Fruit fly (Drosophila melanogaster) whole organism, embryonic: ENCODE measurements around the gene bsk.
A peak's percentile ranks its signal among the peaks of the same experiment; 100 is the strongest.

Source experiments
- Atf-2 ChIP-seq: fragments of 200-800 bp; sonication (Bioruptor generic); optimal IDR thresholded peaks from 2 replicates; lab custom pipeline; 2016; ENCODE audit warnings: missing biosample characterization, missing genetic modification characterization
- CG10267 ChIP-seq: fragments of 200-800 bp; sonication (Bioruptor generic); optimal IDR thresholded peaks from 2 replicates; lab custom pipeline; 2018; ENCODE audit warnings: missing biosample characterization, mild to moderate bottlenecking, missing genetic modification characterization, moderate library complexity
- CG11093 ChIP-seq: fragments of 200-800 bp; sonication (Bioruptor generic); IDR thresholded peaks from 3 replicates; pipeline ENCODE4 v1.3.6; 2022; ENCODE audit warnings: missing biosample characterization, missing genetic modification characterization
- CG11560 ChIP-seq: fragments of 200-800 bp; sonication (Bioruptor generic); IDR thresholded peaks from 3 replicates; pipeline ENCODE4 v1.3.6; 2022; ENCODE audit warnings: missing biosample characterization, missing genetic modification characterization
- CG12104 ChIP-seq: fragments of 200-800 bp; sonication (Bioruptor generic); optimal IDR thresholded peaks from 3 replicates; lab custom pipeline; 2016; ENCODE audit warnings: missing biosample characterization, missing genetic modification characterization
- CG12769 ChIP-seq: fragments of 200-800 bp; sonication (Bioruptor generic); optimal IDR thresholded peaks from 2 replicates; lab custom pipeline; 2019; ENCODE audit warnings: missing biosample characterization, mild to moderate bottlenecking, missing genetic modification characterization, moderate library complexity
- CG15696 ChIP-seq: fragments of 200-800 bp; sonication (Bioruptor generic); optimal IDR thresholded peaks from 2 replicates; lab custom pipeline; 2019; ENCODE audit warnings: missing biosample characterization, mild to moderate bottlenecking, missing genetic modification characterization, moderate library complexity
- CG1603 ChIP-seq: fragments of 200-800 bp; sonication (Bioruptor generic); optimal IDR thresholded peaks from 2 replicates; lab custom pipeline; 2019; ENCODE audit warnings: missing biosample characterization, mild to moderate bottlenecking, missing genetic modification characterization, moderate library complexity
- CG16813 ChIP-seq: fragments of 200-800 bp; sonication (Bioruptor generic); IDR thresholded peaks from 3 replicates; pipeline ENCODE4 v1.3.6; 2022; ENCODE audit warnings: missing biosample characterization, missing genetic modification characterization; ENCODE audit not compliant: partially characterized antibody
- CG17568 ChIP-seq: fragments of 200-800 bp; sonication (Bioruptor generic); optimal IDR thresholded peaks from 2 replicates; lab custom pipeline; 2018; ENCODE audit warnings: missing biosample characterization, mild to moderate bottlenecking, missing genetic modification characterization, moderate library complexity
- CG17829 ChIP-seq: fragments of 200-800 bp; optimal IDR thresholded peaks from 2 replicates; lab custom pipeline; 2019; ENCODE audit warnings: missing biosample characterization, mild to moderate bottlenecking, missing genetic modification characterization, moderate library complexity
- CG18011 ChIP-seq: fragments of 200-800 bp; sonication (Bioruptor generic); optimal IDR thresholded peaks from 2 replicates; lab custom pipeline; 2017; ENCODE audit warnings: missing biosample characterization, missing genetic modification characterization, mild to moderate bottlenecking, moderate library complexity, missing genotype
- CG30431 ChIP-seq: fragments of 200-800 bp; sonication (Bioruptor generic); optimal IDR thresholded peaks from 2 replicates; lab custom pipeline; 2017; ENCODE audit warnings: missing biosample characterization, missing genetic modification characterization
- CG3281 ChIP-seq: fragments of 200-800 bp; sonication (Bioruptor generic); optimal IDR thresholded peaks from 3 replicates; lab custom pipeline; 2017; ENCODE audit warnings: missing biosample characterization, mild to moderate bottlenecking, missing genetic modification characterization
- CG4282 ChIP-seq: fragments of 200-800 bp; sonication (Bioruptor generic); optimal IDR thresholded peaks from 2 replicates; lab custom pipeline; 2016; ENCODE audit warnings: missing biosample characterization, missing genetic modification characterization
- CG6654 ChIP-seq: fragments of 200-800 bp; sonication (Bioruptor generic); optimal IDR thresholded peaks from 2 replicates; lab custom pipeline; 2017; ENCODE audit warnings: missing biosample characterization, mild to moderate bottlenecking, missing genetic modification characterization
- CG8359 ChIP-seq: fragments of 200-800 bp; sonication (Bioruptor generic); optimal IDR thresholded peaks from 2 replicates; lab custom pipeline; 2017; ENCODE audit warnings: missing biosample characterization, mild to moderate bottlenecking, missing genetic modification characterization, borderline replicate concordance
- Chrac-16 ChIP-seq: fragments of 200-800 bp; sonication (Bioruptor generic); optimal IDR thresholded peaks from 3 replicates; lab custom pipeline; 2016; ENCODE audit warnings: missing biosample characterization, missing genetic modification characterization
- CrebB ChIP-seq: fragments of 200-800 bp; sonication (Bioruptor generic); optimal IDR thresholded peaks from 3 replicates; lab custom pipeline; 2018; ENCODE audit warnings: missing biosample characterization, mild to moderate bottlenecking, missing genetic modification characterization
- Dbx ChIP-seq: fragments of 200-800 bp; sonication (Bioruptor generic); IDR thresholded peaks from 3 replicates; pipeline ENCODE4 v1.3.6; 2022; ENCODE audit warnings: missing biosample characterization, missing genetic modification characterization
- Dek ChIP-seq: fragments of 200-800 bp; sonication (Bioruptor generic); optimal IDR thresholded peaks from 3 replicates; lab custom pipeline; 2019; ENCODE audit warnings: missing biosample characterization, mild to moderate bottlenecking, missing genetic modification characterization, moderate library complexity
- Doc3 ChIP-seq: fragments of 200-800 bp; sonication (Bioruptor generic); IDR thresholded peaks from 3 replicates; pipeline ENCODE4 v1.3.6; 2022; ENCODE audit warnings: missing biosample characterization, missing genetic modification characterization; ENCODE audit not compliant: partially characterized antibody
- Dref ChIP-seq: fragments of 200-800 bp; sonication (Bioruptor generic); IDR thresholded peaks from 2 replicates; pipeline ENCODE4 v1.3.6; 2022; ENCODE audit warnings: missing biosample characterization, missing genetic modification characterization
- Fer3 ChIP-seq: fragments of 200-800 bp; sonication (Bioruptor generic); optimal IDR thresholded peaks from 2 replicates; lab custom pipeline; 2018; ENCODE audit warnings: missing biosample characterization, mild to moderate bottlenecking, missing genetic modification characterization, moderate library complexity
- HLHmδ ChIP-seq: fragments of 200-800 bp; sonication (Bioruptor generic); optimal IDR thresholded peaks from 2 replicates; lab custom pipeline; 2018; ENCODE audit warnings: missing biosample characterization, mild to moderate bottlenecking, missing genetic modification characterization, moderate library complexity
- Hand ChIP-seq: fragments of 200-800 bp; sonication (Bioruptor generic); optimal IDR thresholded peaks from 2 replicates; lab custom pipeline; 2017; ENCODE audit warnings: mild to moderate bottlenecking, missing biosample characterization, missing genetic modification reagents, missing genetic modification characterization
- Hr39 ChIP-seq: fragments of >200 bp; optimal IDR thresholded peaks from 2 replicates; lab custom pipeline; 2017
- MBD-R2 ChIP-seq: fragments of 200-800 bp; sonication (Bioruptor generic); IDR thresholded peaks from 2 replicates; pipeline ENCODE4 v1.3.6; 2022; ENCODE audit warnings: missing biosample characterization, missing genetic modification characterization
- NFAT ChIP-seq: fragments of 200-800 bp; sonication (Bioruptor generic); IDR thresholded peaks from 2 replicates; pipeline ENCODE4 v1.3.6; 2022; ENCODE audit warnings: missing biosample characterization, missing genetic modification characterization
- NfI ChIP-seq: fragments of 200-800 bp; sonication (Bioruptor generic); optimal IDR thresholded peaks from 3 replicates; lab custom pipeline; 2018; ENCODE audit warnings: missing biosample characterization, mild to moderate bottlenecking, missing genetic modification characterization, moderate library complexity
- Ptx1 ChIP-seq: fragments of 200-800 bp; sonication (Bioruptor generic); IDR thresholded peaks from 2 replicates; pipeline ENCODE4 v1.3.6; 2022; ENCODE audit warnings: missing biosample characterization, missing genetic modification characterization
- Rx ChIP-seq: fragments of 200-800 bp; sonication (Bioruptor generic); IDR thresholded peaks from 2 replicates; pipeline ENCODE4 v1.3.6; 2022; ENCODE audit warnings: missing biosample characterization, missing genetic modification characterization
- TFAM ChIP-seq: fragments of 200-800 bp; sonication (Bioruptor generic); optimal IDR thresholded peaks from 2 replicates; lab custom pipeline; 2017; ENCODE audit warnings: missing biosample characterization, missing genetic modification characterization, inconsistent platforms
- abd-A ChIP-seq: fragments of 200-800 bp; sonication (Bioruptor generic); optimal IDR thresholded peaks from 3 replicates; lab custom pipeline; 2019; ENCODE audit warnings: missing biosample characterization, mild to moderate bottlenecking, missing genetic modification characterization, moderate library complexity
- chinmo ChIP-seq: fragments of 200-800 bp; sonication (Bioruptor generic); IDR thresholded peaks from 4 replicates; pipeline ENCODE4 v1.3.6; 2022; ENCODE audit warnings: missing biosample characterization, missing genetic modification characterization; ENCODE audit not compliant: partially characterized antibody
- crp ChIP-seq, 2 experiments: fragments of 200-800 bp; sonication (Bioruptor generic); optimal IDR thresholded peaks; 2 replicates in 1 of 2; 3 replicates in 1 of 2; lab custom pipeline; 2017; ENCODE audit warnings: missing biosample characterization in 2 of 2, missing genetic modification characterization in 2 of 2, mild to moderate bottlenecking in 1 of 2, moderate library complexity in 1 of 2
- grau ChIP-seq: fragments of 200-800 bp; optimal IDR thresholded peaks from 3 replicates; lab custom pipeline; 2019; ENCODE audit warnings: missing biosample characterization, mild to moderate bottlenecking, missing genetic modification characterization, moderate library complexity
- her ChIP-seq: fragments of 200-800 bp; sonication (Bioruptor generic); optimal IDR thresholded peaks from 2 replicates; lab custom pipeline; 2016; ENCODE audit warnings: missing biosample characterization, missing genetic modification characterization
- nmo ChIP-seq: fragments of 200-800 bp; sonication (Bioruptor generic); optimal IDR thresholded peaks from 2 replicates; lab custom pipeline; 2018; ENCODE audit warnings: missing biosample characterization, mild to moderate bottlenecking, missing genetic modification characterization, moderate library complexity
- peb ChIP-seq: fragments of 200-800 bp; sonication (Bioruptor generic); IDR thresholded peaks from 2 replicates; pipeline ENCODE4 v1.3.6; 2022; ENCODE audit warnings: missing biosample characterization, missing genetic modification characterization
- prd ChIP-seq, 3 experiments: fragments of >200 bp in 2 of 3; fragments of 200-800 bp in 1 of 3; sonication (Bioruptor generic) in 1 of 3; optimal IDR thresholded peaks in 2 of 3; IDR thresholded peaks in 1 of 3; 2 replicates in 2 of 3; 3 replicates in 1 of 3; pipeline versions ENCODE4 v1.3.6 to Lab custom; 2017 to 2022; ENCODE audit warnings: missing biosample characterization in 1 of 3, missing genetic modification characterization in 1 of 3
- psq ChIP-seq: fragments of 200-800 bp; sonication (Bioruptor generic); optimal IDR thresholded peaks from 2 replicates; lab custom pipeline; 2017; ENCODE audit warnings: missing biosample characterization, missing genetic modification characterization
- pzg ChIP-seq: fragments of 200-800 bp; sonication (Bioruptor generic); optimal IDR thresholded peaks from 3 replicates; lab custom pipeline; 2018; ENCODE audit warnings: missing biosample characterization, mild to moderate bottlenecking, missing genetic modification characterization, moderate library complexity
- sqz ChIP-seq: fragments of 200-800 bp; sonication (Bioruptor generic); optimal IDR thresholded peaks from 3 replicates; lab custom pipeline; 2018; ENCODE audit warnings: missing biosample characterization, mild to moderate bottlenecking, missing genetic modification characterization
- tap ChIP-seq: fragments of 200-800 bp; optimal IDR thresholded peaks from 3 replicates; lab custom pipeline; 2019; ENCODE audit warnings: missing biosample characterization, mild to moderate bottlenecking, missing genetic modification characterization, moderate library complexity
- vvl ChIP-seq: fragments of 200-800 bp; sonication (Bioruptor generic); IDR thresholded peaks from 2 replicates; pipeline ENCODE4 v1.3.6; 2022; ENCODE audit warnings: missing biosample characterization, missing genetic modification characterization
- yki ChIP-seq: fragments of >200 bp; optimal IDR thresholded peaks from 3 replicates; lab custom pipeline; 2018
- zfh2 ChIP-seq: fragments of 200-800 bp; sonication (Bioruptor generic); optimal IDR thresholded peaks from 2 replicates; lab custom pipeline; 2016; ENCODE audit warnings: missing biosample characterization, missing genetic modification characterization

bsk gene

DNA sequence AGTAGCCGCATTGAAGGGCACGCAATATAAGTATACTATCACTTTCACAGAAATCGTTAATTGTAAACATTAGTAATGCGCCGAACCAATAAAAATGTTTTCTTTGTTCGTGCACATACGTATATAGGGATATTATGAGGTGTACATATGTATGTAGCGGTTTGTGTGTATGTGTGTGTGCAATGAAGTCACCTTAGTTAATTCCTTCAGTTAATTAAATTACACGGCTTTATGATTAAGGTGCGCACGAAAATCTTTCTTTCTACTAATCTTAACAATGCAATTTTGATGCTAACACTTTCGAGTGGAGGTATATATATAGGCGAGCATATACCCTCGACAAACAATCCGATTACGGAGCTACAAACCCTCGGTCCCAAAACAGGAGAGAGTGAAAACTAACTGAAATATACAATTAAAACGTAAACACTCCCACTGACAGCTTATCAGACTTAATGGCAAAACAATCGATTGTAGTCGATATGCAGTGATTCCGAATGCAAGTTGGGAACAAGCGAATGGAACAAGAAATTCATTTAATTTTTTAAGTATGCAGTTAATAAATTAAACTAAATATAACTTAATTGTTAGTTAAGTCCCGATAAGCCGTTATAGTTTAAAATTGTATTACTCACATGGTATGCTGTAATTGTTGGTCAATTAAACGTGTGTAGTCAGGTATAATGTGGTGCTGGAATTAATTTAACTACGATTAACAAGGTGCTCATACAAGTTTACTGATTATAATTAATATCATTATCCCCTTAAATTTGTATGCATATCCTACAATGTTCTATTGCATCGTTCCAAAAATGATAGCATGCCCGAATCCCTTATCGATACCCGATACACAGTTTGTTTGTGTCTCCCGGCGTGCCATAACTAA lies 29.6 kb downstream of the bsk start, which contains the start of the genes Npc1a and Prosalpha6 (continued):
- no peak for TF ChIP-seq CG15696 (tag; lab: Kevin White, UChicago)
- no peak for TF ChIP-seq MBD-R2
- no peak for TF ChIP-seq prd (optimal IDR thresholded peaks at IDR 0.05; lab: Kevin White, UChicago)
- no peak for TF ChIP-seq prd (GFP tag; IDR thresholded peaks at IDR 0.05; lab: Robert Waterston, UW)
- no peak for TF ChIP-seq CG18011 (GFP tag; lab: Kevin White, UChicago)
- TF ChIP-seq Dbx (GFP tag; lab: Robert Waterston, UW): no peak
- TF ChIP-seq vvl (GFP tag; lab: Robert Waterston, UW): no peak
- no peak for TF ChIP-seq NFAT (GFP tag; lab: Robert Waterston, UW)
- peak; percentile 79 for TF ChIP-seq Dref (GFP tag; lab: Robert Waterston, UW)
- TF ChIP-seq TFAM (GFP tag; lab: Kevin White, UChicago): no peak
- TF ChIP-seq zfh2 (GFP tag; lab: Kevin White, UChicago): peak; percentile 25
- no peak for TF ChIP-seq peb
- no peak for TF ChIP-seq psq (GFP tag; lab: Kevin White, UChicago)
- TF ChIP-seq CG30431 (GFP tag; lab: Kevin White, UChicago): no peak
- no peak for TF ChIP-seq grau (tag; lab: Kevin White, UChicago)
- no peak for TF ChIP-seq Ptx1 (GFP tag; lab: Robert Waterston, UW)
- 0 out of 3 replicates have a peak, but pooled peaks have one; percentile 28 for TF ChIP-seq Doc3 (GFP tag; lab: Robert Waterston, UW)
- TF ChIP-seq CG11093 (GFP tag; lab: Robert Waterston, UW): no peak
- no peak for TF ChIP-seq NfI
- peak in 1 of 2 experiments; percentile 10 for TF ChIP-seq crp (GFP tag; optimal IDR thresholded peaks at IDR 0.05; lab: Kevin White, UChicago)
- no peak for TF ChIP-seq tap
- TF ChIP-seq her (GFP tag; lab: Kevin White, UChicago): no peak
- no peak for TF ChIP-seq Dek (tag; lab: Kevin White, UChicago)
- TF ChIP-seq Hr39 (lab: Kevin White, UChicago): no peak
- no peak for TF ChIP-seq CG4282
- no peak for TF ChIP-seq CG12104 (GFP tag; lab: Kevin White, UChicago)
- TF ChIP-seq CrebB (tag; lab: Kevin White, UChicago): no peak
- TF ChIP-seq yki (lab: Kevin White, UChicago): no peak
- no peak for TF ChIP-seq CG17568
- peak; percentile 72 for TF ChIP-seq nmo (GFP tag; lab: Kevin White, UChicago)
- no peak for TF ChIP-seq CG8359 (GFP tag; lab: Kevin White, UChicago)
- TF ChIP-seq abd-A (tag; lab: Kevin White, UChicago): no peak
- TF ChIP-seq chinmo: no peak
- TF ChIP-seq Fer3: no peak
- no peak for TF ChIP-seq Rx (GFP tag; lab: Robert Waterston, UW)
- TF ChIP-seq Hand (GFP tag; lab: Kevin White, UChicago): no peak
- TF ChIP-seq CG16813 (GFP tag; lab: Robert Waterston, UW): peak; percentile 71; the same call in 2 of the 3 replicates
- no peak for TF ChIP-seq sqz (GFP tag; lab: Kevin White, UChicago)
- no peak for TF ChIP-seq CG3281 (GFP tag; lab: Kevin White, UChicago)
- TF ChIP-seq CG12769 (tag; lab: Kevin White, UChicago): no peak
- TF ChIP-seq CG1603 (tag; lab: Kevin White, UChicago): peak; percentile 100
- no peak for TF ChIP-seq Atf-2
- no peak for TF ChIP-seq CG6654 (GFP tag; lab: Kevin White, UChicago)
- TF ChIP-seq Chrac-16 (GFP tag; lab: Kevin White, UChicago): no peak
- TF ChIP-seq CG10267: peak; percentile 20
- TF ChIP-seq CG11560: peak; percentile 91; the same call in 2 of the 3 replicates
- no peak for TF ChIP-seq HLHmδ (GFP tag; lab: Kevin White, UChicago)
- peak; percentile 31 for TF ChIP-seq CG17829 (tag; lab: Kevin White, UChicago)
- TF ChIP-seq pzg (GFP tag; lab: Kevin White, UChicago): peak; percentile 77
